Fruit fly (Drosophila melanogaster) whole organism, embryonic: ENCODE results near the gene fan.

Experiments
- Aef1 ChIP-seq: fragments of 200-800 bp; sonication (Bioruptor generic); IDR thresholded peaks from 3 replicates; pipeline ENCODE4 v1.3.6; 2022; ENCODE audit warnings: missing biosample characterization, missing genetic modification characterization
- B-H1 ChIP-seq: fragments of 200-800 bp; sonication (Bioruptor generic); IDR thresholded peaks from 3 replicates; pipeline ENCODE4 v1.3.6; 2022; ENCODE audit warnings: missing biosample characterization, missing genetic modification characterization
- Bgb ChIP-seq: fragments of 200-800 bp; sonication (Bioruptor generic); IDR thresholded peaks from 2 replicates; pipeline ENCODE4 v1.3.6; 2022; ENCODE audit warnings: missing biosample characterization, missing genetic modification characterization; ENCODE audit not compliant: partially characterized antibody
- BtbVII ChIP-seq: fragments of 200-800 bp; sonication (Bioruptor generic); optimal IDR thresholded peaks from 3 replicates; lab custom pipeline; 2017; ENCODE audit warnings: missing biosample characterization, mild to moderate bottlenecking, missing genetic modification characterization
- CG1024 ChIP-seq: fragments of 200-800 bp; sonication (Bioruptor generic); IDR thresholded peaks from 2 replicates; pipeline ENCODE4 v1.3.6; 2022; ENCODE audit warnings: missing biosample characterization, missing genetic modification characterization
- CG10267 ChIP-seq: fragments of 200-800 bp; sonication (Bioruptor generic); optimal IDR thresholded peaks from 2 replicates; lab custom pipeline; 2018; ENCODE audit warnings: missing biosample characterization, mild to moderate bottlenecking, missing genetic modification characterization, moderate library complexity
- CG11247 ChIP-seq: fragments of 200-800 bp; sonication (Bioruptor generic); IDR thresholded peaks from 2 replicates; pipeline ENCODE4 v1.3.6; 2022; ENCODE audit warnings: missing biosample characterization, missing genetic modification characterization
- CG12104 ChIP-seq: fragments of 200-800 bp; sonication (Bioruptor generic); optimal IDR thresholded peaks from 3 replicates; lab custom pipeline; 2016; ENCODE audit warnings: missing biosample characterization, missing genetic modification characterization
- CG12219 ChIP-seq: fragments of 200-800 bp; sonication (Bioruptor generic); optimal IDR thresholded peaks from 3 replicates; lab custom pipeline; 2018; ENCODE audit warnings: missing biosample characterization, mild to moderate bottlenecking, missing genetic modification characterization
- CG12236 ChIP-seq: fragments of 200-800 bp; sonication (Bioruptor generic); optimal IDR thresholded peaks from 2 replicates; lab custom pipeline; 2016; ENCODE audit warnings: missing biosample characterization, missing genetic modification characterization
- CG13287 ChIP-seq: fragments of 200-800 bp; sonication (Bioruptor generic); IDR thresholded peaks from 2 replicates; pipeline ENCODE4 v1.3.6; 2022; ENCODE audit warnings: missing biosample characterization, missing genetic modification characterization; ENCODE audit not compliant: partially characterized antibody
- CG15073 ChIP-seq: fragments of 200-800 bp; sonication (Bioruptor generic); optimal IDR thresholded peaks from 2 replicates; lab custom pipeline; 2016; ENCODE audit warnings: missing biosample characterization, missing genetic modification characterization
- CG1647 ChIP-seq: fragments of 200-800 bp; sonication (Bioruptor generic); optimal IDR thresholded peaks from 3 replicates; lab custom pipeline; 2016; ENCODE audit warnings: missing biosample characterization, missing genetic modification characterization
- CG16863 ChIP-seq: fragments of 200-800 bp; sonication (Bioruptor generic); optimal IDR thresholded peaks from 3 replicates; lab custom pipeline; 2016; ENCODE audit warnings: missing biosample characterization, missing genetic modification characterization
- CG30431 ChIP-seq: fragments of 200-800 bp; sonication (Bioruptor generic); optimal IDR thresholded peaks from 2 replicates; lab custom pipeline; 2017; ENCODE audit warnings: missing biosample characterization, missing genetic modification characterization
- CG31365 ChIP-seq: fragments of 200-800 bp; sonication (Bioruptor generic); optimal IDR thresholded peaks from 2 replicates; lab custom pipeline; 2018; ENCODE audit warnings: missing biosample characterization, mild to moderate bottlenecking, missing genetic modification characterization
- CG3163 ChIP-seq: fragments of 200-800 bp; sonication (Bioruptor generic); optimal IDR thresholded peaks from 3 replicates; lab custom pipeline; 2016; ENCODE audit warnings: missing biosample characterization, missing genetic modification characterization
- CG34224 ChIP-seq: fragments of 200-800 bp; sonication (Bioruptor generic); IDR thresholded peaks from 3 replicates; pipeline ENCODE4 v1.3.6; 2022; ENCODE audit warnings: missing biosample characterization, missing genetic modification characterization; ENCODE audit not compliant: partially characterized antibody
- CG8290 ChIP-seq, 3 experiments: fragments of 200-800 bp; sonication (Bioruptor generic); optimal IDR thresholded peaks; 2 replicates each; lab custom pipeline; 2016 to 2019; ENCODE audit warnings: missing biosample characterization in 3 of 3, missing genetic modification characterization in 3 of 3, mild to moderate bottlenecking in 2 of 3, moderate library complexity in 1 of 3
- D19B ChIP-seq: fragments of 200-800 bp; sonication (Bioruptor generic); optimal IDR thresholded peaks from 2 replicates; lab custom pipeline; 2017; ENCODE audit warnings: missing biosample characterization, mild to moderate bottlenecking, missing genetic modification characterization
- Dek ChIP-seq: fragments of 200-800 bp; sonication (Bioruptor generic); optimal IDR thresholded peaks from 3 replicates; lab custom pipeline; 2019; ENCODE audit warnings: missing biosample characterization, mild to moderate bottlenecking, missing genetic modification characterization, moderate library complexity
- Dll ChIP-seq: fragments of 200-800 bp; sonication (Bioruptor generic); IDR thresholded peaks from 4 replicates; pipeline ENCODE4 v1.3.6; 2022; ENCODE audit warnings: missing biosample characterization, missing genetic modification characterization; ENCODE audit not compliant: partially characterized antibody
- Dp ChIP-seq: fragments of 200-800 bp; sonication (Bioruptor generic); optimal IDR thresholded peaks from 2 replicates; lab custom pipeline; 2018; ENCODE audit warnings: missing biosample characterization, mild to moderate bottlenecking, missing genetic modification characterization, moderate library complexity
- Drgx ChIP-seq: fragments of 200-800 bp; sonication (Bioruptor generic); IDR thresholded peaks from 2 replicates; pipeline ENCODE4 v1.3.6; 2022; ENCODE audit warnings: missing biosample characterization, missing genetic modification characterization
- E2f2 ChIP-seq: fragments of 200-800 bp; sonication (Bioruptor generic); IDR thresholded peaks from 2 replicates; pipeline ENCODE4 v1.3.6; 2022; ENCODE audit warnings: missing biosample characterization, missing genetic modification characterization
- Eip74EF ChIP-seq, 2 experiments: fragments of 200-800 bp in 1 of 2; fragments of >200 bp in 1 of 2; sonication (Bioruptor generic) in 1 of 2; optimal IDR thresholded peaks; 2 replicates each; lab custom pipeline; 2017 to 2019; ENCODE audit warnings: missing biosample characterization in 2 of 2, missing genetic modification characterization in 2 of 2, mild to moderate bottlenecking in 1 of 2, moderate library complexity in 1 of 2
- Hr78 ChIP-seq, 2 experiments: fragments of 200-800 bp in 1 of 2; fragments of >200 bp in 1 of 2; sonication (Bioruptor generic) in 1 of 2; optimal IDR thresholded peaks; 2 replicates each; lab custom pipeline; 2017 to 2019; ENCODE audit warnings: missing biosample characterization in 2 of 2, missing genetic modification characterization in 2 of 2, mild to moderate bottlenecking in 1 of 2, moderate library complexity in 1 of 2
- Med ChIP-seq: fragments of 200-800 bp; sonication (Bioruptor generic); peaks from one replicate; lab custom pipeline; 2016; ENCODE audit warnings: missing biosample characterization, missing genetic modification characterization, mild to moderate bottlenecking, inconsistent platforms, moderate library complexity
- Nf-YA ChIP-seq: fragments of 200-800 bp; sonication (Bioruptor generic); IDR thresholded peaks from 2 replicates; pipeline ENCODE4 v1.3.6; 2022; ENCODE audit warnings: missing biosample characterization, missing genetic modification characterization
- Nf-YB ChIP-seq: fragments of 200-800 bp; sonication (Bioruptor generic); optimal IDR thresholded peaks from 3 replicates; lab custom pipeline; 2019; ENCODE audit warnings: missing biosample characterization, mild to moderate bottlenecking, missing genetic modification characterization, moderate library complexity
- Opbp ChIP-seq: fragments of 200-800 bp; sonication (Bioruptor generic); IDR thresholded peaks from 3 replicates; pipeline ENCODE4 v1.3.6; 2022; ENCODE audit warnings: missing biosample characterization, missing genetic modification characterization; ENCODE audit not compliant: partially characterized antibody
- Optix ChIP-seq: fragments of 200-800 bp; sonication (Bioruptor generic); IDR thresholded peaks from 3 replicates; pipeline ENCODE4 v1.3.6; 2022; ENCODE audit warnings: missing biosample characterization, missing genetic modification characterization
- Rfx ChIP-seq: fragments of 200-800 bp; sonication (Bioruptor generic); IDR thresholded peaks from 2 replicates; pipeline ENCODE4 v1.3.6; 2022; ENCODE audit warnings: missing biosample characterization, missing genetic modification characterization
- Sry-β ChIP-seq: fragments of 200-800 bp; sonication (Bioruptor generic); optimal IDR thresholded peaks from 2 replicates; lab custom pipeline; 2018; ENCODE audit warnings: missing biosample characterization, mild to moderate bottlenecking, missing genetic modification characterization, moderate library complexity
- Usf ChIP-seq: fragments of 200-800 bp; sonication (Bioruptor generic); optimal IDR thresholded peaks from 2 replicates; lab custom pipeline; 2017; ENCODE audit warnings: missing genotype, missing biosample characterization, missing genetic modification characterization
- bab2 ChIP-seq: fragments of 200-800 bp; sonication (Bioruptor generic); optimal IDR thresholded peaks from 2 replicates; lab custom pipeline; 2016; ENCODE audit warnings: missing biosample characterization, missing genetic modification characterization
- bcd ChIP-seq: fragments of 200-800 bp; sonication (Bioruptor generic); optimal IDR thresholded peaks from 2 replicates; lab custom pipeline; 2017; ENCODE audit warnings: missing biosample characterization, mild to moderate bottlenecking, missing genetic modification characterization
- chinmo ChIP-seq: fragments of 200-800 bp; sonication (Bioruptor generic); IDR thresholded peaks from 4 replicates; pipeline ENCODE4 v1.3.6; 2022; ENCODE audit warnings: missing biosample characterization, missing genetic modification characterization; ENCODE audit not compliant: partially characterized antibody
- ci ChIP-seq: fragments of 200-800 bp; sonication (Bioruptor generic); IDR thresholded peaks from 3 replicates; pipeline ENCODE4 v1.3.6; 2022; ENCODE audit warnings: missing biosample characterization, missing genetic modification characterization
- croc ChIP-seq: fragments of 200-800 bp; sonication (Bioruptor generic); conservative IDR thresholded peaks from 3 replicates; pipeline ENCODE4 v1.3.6; 2022; ENCODE audit warnings: missing biosample characterization, missing genetic modification characterization
- fd96Cb ChIP-seq: fragments of 200-800 bp; sonication (Bioruptor generic); optimal IDR thresholded peaks from 2 replicates; lab custom pipeline; 2018; ENCODE audit warnings: missing biosample characterization, mild to moderate bottlenecking, missing genetic modification characterization, moderate library complexity
- ftz-f1 ChIP-seq: fragments of 200-800 bp; sonication (Bioruptor generic); optimal IDR thresholded peaks from 2 replicates; lab custom pipeline; 2016; ENCODE audit warnings: missing biosample characterization, missing genetic modification characterization
- gt ChIP-seq: fragments of 200-800 bp; sonication (Bioruptor generic); IDR thresholded peaks from 2 replicates; pipeline ENCODE4 v1.3.6; 2022; ENCODE audit warnings: missing biosample characterization, missing genetic modification characterization
- hkb ChIP-seq, 2 experiments: fragments of 200-800 bp in 1 of 2; fragments of >200 bp in 1 of 2; sonication (Bioruptor generic) in 1 of 2; IDR thresholded peaks in 1 of 2; optimal IDR thresholded peaks in 1 of 2; 2 replicates each; pipeline versions ENCODE4 v1.3.6 to Lab custom; 2017 to 2022; ENCODE audit warnings: missing biosample characterization in 1 of 2, missing genetic modification characterization in 1 of 2
- ken ChIP-seq: fragments of 200-800 bp; sonication (Bioruptor generic); IDR thresholded peaks from 3 replicates; pipeline ENCODE4 v1.3.6; 2022; ENCODE audit warnings: missing biosample characterization, missing genetic modification characterization
- luna ChIP-seq: fragments of 200-800 bp; sonication (Bioruptor generic); optimal IDR thresholded peaks from 2 replicates; lab custom pipeline; 2016; ENCODE audit warnings: missing biosample characterization, missing genetic modification characterization
- odd ChIP-seq: fragments of 200-800 bp; sonication (Bioruptor generic); optimal IDR thresholded peaks from 2 replicates; lab custom pipeline; 2017; ENCODE audit warnings: missing biosample characterization, mild to moderate bottlenecking, missing genetic modification characterization
- sens ChIP-seq: fragments of 200-800 bp; sonication (Bioruptor generic); peaks from one replicate; lab custom pipeline; 2016; ENCODE audit warnings: missing biosample characterization, missing genetic modification characterization
- tx ChIP-seq: fragments of 200-800 bp; sonication (Bioruptor generic); optimal IDR thresholded peaks from 2 replicates; lab custom pipeline; 2016; ENCODE audit warnings: missing biosample characterization, missing genetic modification characterization

Gene fan

DNA sequence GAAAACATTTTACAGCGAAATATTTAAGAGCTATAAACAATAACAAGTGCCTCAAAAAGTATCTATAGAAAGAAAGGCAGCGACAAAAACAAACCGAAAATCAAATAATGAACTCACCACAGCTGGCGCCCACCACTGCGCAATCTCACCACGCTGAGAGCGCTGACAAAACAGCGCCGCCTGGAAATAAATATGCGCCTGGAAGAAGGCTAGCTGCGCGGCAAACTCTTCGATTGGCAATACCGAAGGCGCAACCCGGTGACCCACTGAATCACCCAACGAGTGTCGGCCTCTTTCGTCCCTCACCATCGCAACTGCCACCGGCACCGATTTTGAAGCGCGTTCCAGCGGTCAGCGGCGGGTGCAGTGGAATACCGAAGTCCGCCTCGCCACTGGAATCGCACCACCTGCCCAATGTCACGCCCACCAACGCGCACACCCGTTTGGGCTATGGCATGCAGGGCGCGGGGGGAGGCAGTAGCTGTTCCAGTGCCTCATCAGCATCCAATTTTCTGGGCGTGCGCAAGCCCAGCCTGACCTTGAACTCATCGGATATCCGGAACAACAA lies 37.2 kb upstream of the fan start (continued):
- TF ChIP-seq Bgb (0 out of 2 replicates have a peak, but pooled peaks have one; percentile 14), CG34224 (peak; percentile 17; the same call in 1 of the 3 replicates), BtbVII (no peak), ken (no peak), chinmo (GFP tag; lab: Robert Waterston, UW) (no peak), CG1647 (GFP tag; lab: Kevin White, UChicago) (no peak), Drgx (GFP tag; lab: Robert Waterston, UW) (no peak), CG15073 (no peak), Rfx (0 out of 2 replicates have a peak, but pooled peaks have one; percentile 18), CG12104 (no peak), Aef1 (GFP tag; lab: Robert Waterston, UW) (no peak), D19B (GFP tag; lab: Kevin White, UChicago) (no peak), CG12236 (GFP tag; lab: Kevin White, UChicago) (no peak), gt (GFP tag; lab: Robert Waterston, UW) (no peak), ci (0 out of 3 replicates have a peak, but pooled peaks have one; percentile 22), CG30431 (GFP tag; lab: Kevin White, UChicago) (no peak), CG3163 (GFP tag; lab: Kevin White, UChicago) (no peak), Dll (no peak), croc (GFP tag; lab: Robert Waterston, UW) (no peak), sens (GFP tag; lab: Kevin White, UChicago) (peak; percentile 41), ftz-f1 (peak; percentile 27), odd (no peak), Eip74EF (GFP tag; optimal IDR thresholded peaks at IDR 0.05; lab: Kevin White, UChicago) (no peak), CG10267 (tag; lab: Kevin White, UChicago) (no peak), Dek (tag; lab: Kevin White, UChicago) (no peak), CG8290 (GFP tag; optimal IDR thresholded peaks at IDR 0.05; lab: Kevin White, UChicago) (no peak), CG8290 (tag; optimal IDR thresholded peaks at IDR 0.05; lab: Kevin White, UChicago) (peak in 1 of 2 experiments; percentile 7), Usf (GFP tag; lab: Kevin White, UChicago) (no peak), Dp (GFP tag; lab: Kevin White, UChicago) (peak; percentile 77), bcd (GFP tag; lab: Kevin White, UChicago) (no peak), Med (GFP tag; lab: Kevin White, UChicago) (peak; percentile 70), Optix (GFP tag; lab: Robert Waterston, UW) (no peak), tx (GFP tag; lab: Kevin White, UChicago) (no peak), luna (GFP tag; lab: Kevin White, UChicago) (no peak), fd96Cb (tag; lab: Kevin White, UChicago) (no peak), Opbp (0 out of 3 replicates have a peak, but pooled peaks have one; percentile 44), bab2 (GFP tag; lab: Kevin White, UChicago) (no peak), Nf-YB (GFP tag; lab: Kevin White, UChicago) (no peak), CG16863 (GFP tag; lab: Kevin White, UChicago) (no peak), hkb (optimal IDR thresholded peaks at IDR 0.05; lab: Kevin White, UChicago) (no peak), hkb (GFP tag; IDR thresholded peaks at IDR 0.05; lab: Robert Waterston, UW) (no peak), CG12219 (GFP tag; lab: Kevin White, UChicago) (no peak), B-H1 (GFP tag; lab: Robert Waterston, UW) (no peak), CG31365 (no peak), Hr78 (GFP tag; optimal IDR thresholded peaks at IDR 0.05; lab: Kevin White, UChicago) (peak in 1 of 2 experiments; percentile 81), CG13287 (GFP tag; lab: Robert Waterston, UW) (peak; percentile 23; the same call in 1 of the 2 replicates), Nf-YA (no peak), E2f2 (GFP tag; lab: Robert Waterston, UW) (peak; percentile 85), CG11247 (GFP tag; lab: Robert Waterston, UW) (peak; percentile 44), Sry-β (GFP tag; lab: Kevin White, UChicago) (no peak), CG1024 (GFP tag; lab: Robert Waterston, UW) (no peak)
